Fruit fly (Drosophila melanogaster) S2 (cell line): Measurements from ENCODE around the gene NP15.6.

Source experiments
- CG8478 ChIP-seq: fragments of >200 bp; optimal IDR thresholded peaks from 2 replicates; lab custom pipeline; 2018
- CTCF ChIP-seq, 2 experiments: fragments of >200 bp; optimal IDR thresholded peaks; 2 replicates each; lab custom pipeline; 2018

dm6 chr3R:19031210-19031609 is 4.0 kb downstream of the NP15.6 start, which contains the start of the genes Prp18 and CG6013:
- TF ChIP-seq CG8478, result no peak
- TF ChIP-seq CTCF (optimal IDR thresholded peaks at IDR 0.05; lab: Kevin White, UChicago), result no peak
